Worm (Caenorhabditis elegans) whole organism, midembryonic: ENCODE measurements around the gene dnj-2.

ENCODE experiments used
- T22C8.4 ChIP-seq: fragments of 200-800 bp; sonication (Bioruptor generic); IDR thresholded peaks from 2 replicates; pipeline ENCODE4 v1.3.6; 2022; ENCODE audit warnings: missing genetic modification characterization, missing compliant biosample characterization
- cog-1 ChIP-seq: sonication (generic microtip); optimal IDR thresholded peaks from 2 replicates; lab custom pipeline; 2016; ENCODE audit warnings: missing genetic modification characterization, missing compliant biosample characterization
- flt-1 ChIP-seq: fragments of 200-800 bp; sonication (Bioruptor generic); IDR thresholded peaks from 2 replicates; pipeline ENCODE4 v1.3.6; 2022; ENCODE audit warnings: missing genetic modification characterization, missing compliant biosample characterization
- klf-2 ChIP-seq: fragments of 200-800 bp; sonication (Bioruptor generic); conservative IDR thresholded peaks from 2 replicates; pipeline ENCODE4 v1.3.6; 2022; ENCODE audit warnings: missing genetic modification reagents, missing genetic modification characterization, missing compliant biosample characterization
- med-1 ChIP-seq: sonication (generic microtip); optimal IDR thresholded peaks from 2 replicates; lab custom pipeline; 2017; ENCODE audit warnings: missing genetic modification characterization, mild to moderate bottlenecking, missing compliant biosample characterization, antibody characterized with exemption, missing genetic modification reagents; ENCODE audit not compliant: insufficient read depth
- ref-1 ChIP-seq: fragments of 200-800 bp; sonication (Bioruptor generic); conservative IDR thresholded peaks from 2 replicates; pipeline ENCODE4 v1.3.6; 2022; ENCODE audit warnings: missing genetic modification reagents, missing genetic modification characterization, missing compliant biosample characterization
- tab-1 ChIP-seq: fragments of 200-800 bp; sonication (Bioruptor generic); IDR thresholded peaks from 2 replicates; pipeline ENCODE4 v1.3.6; 2022; ENCODE audit warnings: missing genetic modification characterization, missing compliant biosample characterization
- ztf-23 ChIP-seq: fragments of 200-800 bp; sonication (Bioruptor generic); IDR thresholded peaks from 2 replicates; pipeline ENCODE4 v1.3.6; 2022; ENCODE audit warnings: missing genetic modification reagents, missing genetic modification characterization, missing compliant biosample characterization
- ztf-29 ChIP-seq: fragments of 200-800 bp; sonication (Bioruptor generic); IDR thresholded peaks from 2 replicates; pipeline ENCODE4 v1.3.6; 2022; ENCODE audit warnings: missing genetic modification reagents, missing genetic modification characterization, missing compliant biosample characterization

DNA sequence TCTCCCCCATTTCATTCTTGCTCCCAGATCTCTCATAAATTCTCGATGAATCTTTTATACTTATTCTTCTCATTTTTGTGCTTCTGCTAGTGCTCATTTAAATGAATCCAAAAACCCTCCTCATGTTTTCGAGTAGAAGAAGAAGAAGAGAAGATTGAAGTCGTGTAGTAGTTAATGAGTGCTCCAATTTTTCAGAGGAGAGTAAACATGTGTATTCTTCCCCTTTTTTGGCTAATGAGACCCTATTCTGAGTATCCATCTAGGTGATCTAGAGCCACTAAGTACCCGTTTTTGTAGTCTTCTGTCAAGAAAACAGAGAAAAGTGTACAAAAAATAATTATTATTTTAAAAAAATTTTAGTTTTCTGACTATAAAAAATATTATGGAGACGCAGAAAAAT lies 37.8 kb upstream of the dnj-2 start:
- TF ChIP-seq med-1 (GFP tag; lab: Kevin White, UChicago) (no peak), ref-1 (no peak), cog-1 (tag; lab: Kevin White, UChicago) (no peak), klf-2 (GFP tag; lab: Robert Waterston, UW) (no peak), ztf-23 (no peak), flt-1 (GFP tag; lab: Robert Waterston, UW) (no peak), T22C8.4 (GFP tag; lab: Robert Waterston, UW) (no peak), ztf-29 (no peak), tab-1 (GFP tag; lab: Robert Waterston, UW) (no peak)
